Worm (Caenorhabditis elegans) whole organism, L2 larva: Measurements from ENCODE around the gene his-3.

Source experiments
- ZK546.5 ChIP-seq: sonication (generic microtip); optimal IDR thresholded peaks from 2 replicates; lab custom pipeline; 2017; ENCODE audit warnings: missing biosample characterization, missing genetic modification characterization
- aly-2 ChIP-seq: fragments of 150-350 bp; optimal IDR thresholded peaks from 2 replicates; lab custom pipeline; 2014; ENCODE audit warnings: missing biosample characterization, missing genetic modification characterization
- ama-1 ChIP-seq: fragments of 150-350 bp; optimal IDR thresholded peaks from 2 replicates; lab custom pipeline; 2018; ENCODE audit warnings: inconsistent platforms
- elt-3 ChIP-seq: sonication (generic microtip); optimal IDR thresholded peaks from 2 replicates; lab custom pipeline; 2017; ENCODE audit warnings: missing biosample characterization, missing genetic modification characterization
- lin-13 ChIP-seq: fragments of 150-350 bp; optimal IDR thresholded peaks from 2 replicates; lab custom pipeline; 2014; ENCODE audit warnings: missing biosample characterization, missing genetic modification reagents, missing genetic modification characterization
- lin-39 ChIP-seq: fragments of 150-350 bp; optimal IDR thresholded peaks from 2 replicates; lab custom pipeline; 2014; ENCODE audit warnings: missing biosample characterization, missing genetic modification reagents, missing genetic modification characterization
- lsy-2 ChIP-seq, 2 experiments: fragments of 150-350 bp in 1 of 2; sonication (generic microtip) in 1 of 2; optimal IDR thresholded peaks; 2 replicates each; lab custom pipeline; 2014 to 2017; ENCODE audit warnings: missing biosample characterization in 2 of 2, missing genetic modification characterization in 2 of 2
- mdl-1 ChIP-seq, 2 experiments: fragments of 150-350 bp in 1 of 2; sonication (generic microtip) in 1 of 2; optimal IDR thresholded peaks; 2 replicates each; lab custom pipeline; 2017; ENCODE audit warnings: missing biosample characterization in 2 of 2, missing genetic modification characterization in 2 of 2
- nhr-12 ChIP-seq: fragments of 150-350 bp; optimal IDR thresholded peaks from 2 replicates; lab custom pipeline; 2014; ENCODE audit warnings: missing biosample characterization, missing genetic modification characterization
- nhr-129 ChIP-seq: fragments of 150-350 bp; optimal IDR thresholded peaks from 2 replicates; lab custom pipeline; 2014; ENCODE audit warnings: missing biosample characterization, missing genetic modification characterization
- nhr-25 ChIP-seq: fragments of 150-350 bp; sonication (generic microtip); optimal IDR thresholded peaks from 3 replicates; lab custom pipeline; 2014; ENCODE audit warnings: missing biosample characterization, missing genetic modification characterization
- unc-62 ChIP-seq: fragments of 150-350 bp; optimal IDR thresholded peaks from 2 replicates; lab custom pipeline; 2014; ENCODE audit warnings: missing biosample characterization, missing genetic modification reagents, missing genetic modification characterization
- ztf-11 ChIP-seq: sonication (generic microtip); optimal IDR thresholded peaks from 2 replicates; lab custom pipeline; 2017; ENCODE audit warnings: missing biosample characterization, missing genetic modification characterization

DNA sequence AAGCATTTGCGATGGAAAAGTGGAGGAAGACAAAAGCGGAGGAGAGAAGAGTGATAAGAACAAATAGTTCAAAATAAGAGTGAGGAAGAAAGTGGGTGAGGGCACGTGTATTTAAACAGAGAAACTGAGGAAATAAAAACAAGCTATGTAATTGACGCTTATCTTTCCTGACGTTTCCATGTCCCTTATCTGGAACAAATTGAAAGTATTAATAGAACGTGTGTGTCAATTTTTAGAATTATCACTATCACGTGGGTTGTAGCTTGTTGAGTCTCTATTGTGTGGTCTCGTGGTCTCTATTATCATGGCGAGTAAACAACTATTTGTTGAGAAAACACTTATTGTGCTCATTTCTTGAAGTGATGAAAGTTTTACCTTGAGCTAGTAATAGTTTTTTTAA lies 5.2 kb downstream of the his-3 start, which contains the start of gene T10C6.15:
- TF ChIP-seq ama-1 (lab: Kevin White, UChicago) (no peak), unc-62 (no peak), lin-13 (GFP tag; lab: Kevin White, UChicago) (no peak), nhr-129 (tag; lab: Kevin White, UChicago) (peak; percentile 43), ztf-11 (tag; lab: Kevin White, UChicago) (no peak), nhr-12 (tag; lab: Kevin White, UChicago) (no peak), mdl-1 (tag; optimal IDR thresholded peaks at IDR 0.05; lab: Kevin White, UChicago) (no peak), nhr-25 (tag; lab: Kevin White, UChicago) (no peak), lsy-2 (tag; optimal IDR thresholded peaks at IDR 0.05; lab: Kevin White, UChicago) (no peak), elt-3 (no peak), ZK546.5 (no peak), aly-2 (tag; lab: Kevin White, UChicago) (no peak), lin-39 (tag; lab: Kevin White, UChicago) (no peak)
